Fruit fly (Drosophila melanogaster) whole organism, pupa: ENCODE measurements around the gene Polr2C.

Source experiments
- CG15710 ChIP-seq: fragments of 200-800 bp; sonication (Bioruptor generic); optimal IDR thresholded peaks from 2 replicates; lab custom pipeline; 2018; ENCODE audit warnings: missing biosample characterization, mild to moderate bottlenecking, missing genetic modification characterization, moderate library complexity
- CG34367 ChIP-seq: fragments of 200-800 bp; sonication (Bioruptor generic); optimal IDR thresholded peaks from 2 replicates; lab custom pipeline; 2018; ENCODE audit warnings: missing biosample characterization, mild to moderate bottlenecking, missing genetic modification characterization

DNA sequence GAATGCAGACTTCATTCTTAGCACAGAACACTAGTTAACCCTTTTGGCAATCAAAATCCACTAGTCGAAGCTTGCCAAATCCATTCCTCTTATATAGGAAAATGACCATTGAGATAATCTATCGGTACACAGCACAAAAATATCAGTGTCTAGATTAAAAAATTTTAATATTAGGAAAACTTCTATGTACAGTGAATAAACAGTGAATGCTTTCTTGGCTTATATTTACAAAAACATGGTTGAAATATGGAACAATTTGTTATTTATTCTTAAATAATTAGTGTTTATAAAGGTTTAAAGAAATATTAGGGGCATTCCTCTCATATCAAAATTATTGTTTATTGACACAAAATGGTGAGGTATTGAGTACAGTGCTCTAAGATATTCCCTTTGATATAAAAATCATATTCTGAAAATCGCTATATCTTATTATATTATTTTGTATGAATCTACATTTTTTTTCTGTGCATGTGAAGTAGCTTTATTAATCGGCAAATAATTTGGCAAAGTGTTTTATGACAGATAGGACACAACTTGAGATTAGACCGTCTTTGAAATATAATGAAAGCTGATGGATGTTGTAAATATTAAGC, 10.7 kb downstream of the Polr2C start, which contains the start of gene CG33306:
- TF ChIP-seq CG15710 = no peak
- TF ChIP-seq CG34367 (tag; lab: Kevin White, UChicago) = no peak
